Worm (Caenorhabditis elegans): ENCODE data around the gene ZK666.8.

The ZK666.8 gene

ce11 chrII:10523031-10523430, 30.1 kb upstream of the ZK666.8 start:
- TF ChIP-seq F57A8.1 (GFP tag; optimal IDR thresholded peaks at IDR 0.05) (no peak), madf-6 (GFP tag; IDR thresholded peaks at IDR 0.05) (no peak), attf-6 (GFP tag; IDR thresholded peaks at IDR 0.05) (no peak), ztf-18 (tag; optimal IDR thresholded peaks at IDR 0.05) (no peak)

ce11 chrII:10519863-10520262, 26.9 kb upstream of the ZK666.8 start:
- no peak for TF ChIP-seq nhr-80 (tag; optimal IDR thresholded peaks at IDR 0.05)
- no peak for TF ChIP-seq bed-1 (GFP tag; IDR thresholded peaks at IDR 0.05)

- TF ChIP-seq atf-7 (tag; optimal IDR thresholded peaks at IDR 0.05) (no peak), pha-4 (tag; optimal IDR thresholded peaks at IDR 0.05) (no peak), attf-5 (GFP tag; optimal IDR thresholded peaks at IDR 0.05) (no peak), tlf-1 (GFP tag; optimal IDR thresholded peaks at IDR 0.05) (no peak), madf-8 (GFP tag; conservative IDR thresholded peaks at IDR 0.05) (no peak), Y53G8AR.9 (GFP tag; conservative IDR thresholded peaks at IDR 0.05) (no peak), repo-1 (tag; optimal IDR thresholded peaks at IDR 0.05) (no peak), tbp1 (GFP tag; optimal IDR thresholded peaks at IDR 0.05) (no peak), Y56A3A.18 (GFP tag; IDR thresholded peaks at IDR 0.05) (no peak), let-607 (tag; optimal IDR thresholded peaks at IDR 0.05) (no peak), nhr-27 (tag; optimal IDR thresholded peaks at IDR 0.05) (no peak), snpc-1.1 (tag; optimal IDR thresholded peaks at IDR 0.05; ENCODE audit: insufficient read depth) (no peak)
These were observed 26.1 kb upstream of the ZK666.8 start, which contains the start of gene F59B10.4 for ce11 chrII:10519017-10519416. Gene F59B10.4, minus strand, starts transcription at chrII:10519117.

- no peak for TF ChIP-seq T26A5.8 (tag; optimal IDR thresholded peaks at IDR 0.05)
- no peak for TF ChIP-seq nhr-179 (tag; optimal IDR thresholded peaks at IDR 0.05)
- no peak for TF ChIP-seq attf-6 (GFP tag; IDR thresholded peaks at IDR 0.05)
- no peak for TF ChIP-seq ama-1 (optimal IDR thresholded peaks at IDR 0.05)
- no peak for TF ChIP-seq ama-1 (GFP tag; optimal IDR thresholded peaks at IDR 0.05)
- no peak for TF ChIP-seq Y53G8AR.9 (GFP tag; conservative IDR thresholded peaks at IDR 0.05)
- no peak for TF ChIP-seq zim-3 (tag; optimal IDR thresholded peaks at IDR 0.05)
- 0 out of 2 replicates have a peak, but pooled peaks have one; percentile 45 for TF ChIP-seq madf-3 (GFP tag; IDR thresholded peaks at IDR 0.05)
These were observed 23.4 kb upstream of the ZK666.8 start for ce11 chrII:10516375-10516774.

- TF ChIP-seq xnd-1 (tag; optimal IDR thresholded peaks at IDR 0.05) (no peak), cebp-1 (GFP tag; IDR thresholded peaks at IDR 0.05) (no peak), cebp-1 (tag; optimal IDR thresholded peaks at IDR 0.05) (peak; percentile 15)
These were observed 22.5 kb upstream of the ZK666.8 start for ce11 chrII:10515422-10515821.

ce11 chrII:10513377-10513776, 20.4 kb upstream of the ZK666.8 start:
- TF ChIP-seq Y79H2A.3 (GFP tag; conservative IDR thresholded peaks at IDR 0.05) (no peak), him-1 (tag; optimal IDR thresholded peaks at IDR 0.05) (no peak), cebp-1 (GFP tag; IDR thresholded peaks at IDR 0.05) (no peak), cebp-1 (tag; optimal IDR thresholded peaks at IDR 0.05) (peak; percentile 3), chd-7 (tag; optimal IDR thresholded peaks at IDR 0.05) (no peak)

- TF ChIP-seq dpff-1 (tag; optimal IDR thresholded peaks at IDR 0.05) = no peak
- TF ChIP-seq cebp-1 (GFP tag; IDR thresholded peaks at IDR 0.05) = no peak
- TF ChIP-seq cebp-1 (tag; optimal IDR thresholded peaks at IDR 0.05) = peak; percentile 1
These were observed 17.3 kb upstream of the ZK666.8 start, which contains the start of gene F59B10.3 for ce11 chrII:10510242-10510641. Gene F59B10.3, plus strand, starts transcription at chrII:10510542.
